Worm (Caenorhabditis elegans) whole organism, late embryonic: ENCODE data around the gene nlp-30.

Source experiments
- ama-1 ChIP-seq: fragments of 150-350 bp; optimal IDR thresholded peaks from 2 replicates; lab custom pipeline; 2014
- ceh-19 ChIP-seq: fragments of 200-800 bp; sonication (Bioruptor generic); optimal IDR thresholded peaks from 2 replicates; lab custom pipeline; 2018; ENCODE audit warnings: mild to moderate bottlenecking, missing genetic modification characterization, missing compliant biosample characterization
- npax-4 ChIP-seq: sonication (generic microtip); optimal IDR thresholded peaks from 2 replicates; lab custom pipeline; 2016; ENCODE audit warnings: missing genetic modification characterization, missing compliant biosample characterization
- rnt-1 ChIP-seq: sonication (generic microtip); optimal IDR thresholded peaks from 2 replicates; lab custom pipeline; 2016; ENCODE audit warnings: missing genetic modification characterization, missing compliant biosample characterization

DNA sequence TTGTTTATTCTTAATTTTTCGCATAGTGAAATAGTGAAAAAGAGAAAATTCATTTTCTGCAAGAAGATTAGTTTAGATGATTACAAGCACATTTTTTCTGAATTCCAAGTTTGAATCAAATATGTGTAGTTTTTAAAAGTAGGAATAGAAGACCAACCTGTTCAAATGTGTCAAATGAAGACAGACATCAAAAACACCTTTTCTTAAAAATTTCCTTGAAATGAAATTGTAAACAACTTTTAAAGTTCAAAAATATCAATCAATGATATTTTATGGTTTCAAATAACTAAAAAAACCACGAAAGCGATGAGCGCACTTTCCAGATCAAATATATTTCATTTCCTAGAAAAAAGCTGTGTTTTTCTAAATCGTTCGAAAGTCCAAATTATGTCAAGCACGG, at the start of gene nlp-30:
- no peak for TF ChIP-seq rnt-1 (tag; lab: Kevin White, UChicago)
- TF ChIP-seq ama-1 (lab: Kevin White, UChicago): no peak
- TF ChIP-seq ceh-19 (GFP tag; lab: Kevin White, UChicago): no peak
- no peak for TF ChIP-seq npax-4 (tag; lab: Kevin White, UChicago)
